Fruit fly (Drosophila melanogaster): ENCODE results near the gene CG1965.

DNA sequence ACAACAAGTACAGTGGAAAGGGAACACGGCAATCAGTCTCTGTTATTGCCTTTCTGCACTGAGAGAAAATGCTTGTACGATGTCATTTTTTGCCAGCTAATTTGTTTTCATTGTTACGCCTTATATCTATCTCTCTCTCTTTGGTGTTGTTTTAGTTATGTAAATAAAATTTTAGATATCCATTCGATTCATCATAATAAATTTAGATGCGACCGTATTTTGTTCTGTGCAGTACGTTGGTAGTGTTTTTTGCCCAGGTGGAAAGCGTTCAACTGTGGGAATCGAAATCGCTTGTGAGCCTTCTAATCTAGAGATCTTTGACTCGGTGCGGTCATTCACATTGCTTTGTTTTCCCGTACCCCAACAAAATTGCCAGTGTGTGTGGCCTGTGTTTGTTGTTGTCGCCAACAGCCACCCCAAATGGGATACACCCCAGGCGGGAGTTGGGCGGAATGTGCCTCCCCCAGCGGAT is 8.5 kb downstream of the CG1965 start:
- no peak for TF ChIP-seq CG8478 (optimal IDR thresholded peaks at IDR 0.05)
- TF ChIP-seq CTCF (optimal IDR thresholded peaks at IDR 0.05), result no peak

Measured in S2 (cell line).